Worm (Caenorhabditis elegans): ENCODE results near the gene slc-46A.

Gene slc-46A

ce11 chrIV:5288932-5289331 is 30.1 kb upstream of the slc-46A start:
- no peak for TF ChIP-seq nhr-77 (tag; optimal IDR thresholded peaks at IDR 0.05)
- TF ChIP-seq ztf-11 (tag; optimal IDR thresholded peaks at IDR 0.05): no peak
- peak; percentile 37 for TF ChIP-seq nhr-71 (tag; optimal IDR thresholded peaks at IDR 0.05)
- no peak for TF ChIP-seq hlh-17 (GFP tag; optimal IDR thresholded peaks at IDR 0.05; ENCODE audit: borderline replicate concordance)
- TF ChIP-seq efl-3 (GFP tag; optimal IDR thresholded peaks at IDR 0.05): no peak
- TF ChIP-seq Y116A8C.19 (tag; optimal IDR thresholded peaks at IDR 0.05; ENCODE audit: borderline replicate concordance): no peak
- TF ChIP-seq rnt-1 (tag; optimal IDR thresholded peaks at IDR 0.05): no peak
- no peak for TF ChIP-seq tlp-1 (tag; optimal IDR thresholded peaks at IDR 0.05)
- TF ChIP-seq nhr-84 (tag; optimal IDR thresholded peaks at IDR 0.05): no peak
- no peak for TF ChIP-seq aly-2 (tag; optimal IDR thresholded peaks at IDR 0.05)
- no peak for TF ChIP-seq hlh-4 (tag; optimal IDR thresholded peaks at IDR 0.05)
- TF ChIP-seq unc-98 (GFP tag; IDR thresholded peaks at IDR 0.05): no peak
- TF ChIP-seq sptf-1 (tag; optimal IDR thresholded peaks at IDR 0.05): no peak
- no peak for TF ChIP-seq nhr-11 (tag; optimal IDR thresholded peaks at IDR 0.05)
- TF ChIP-seq alr-1 (tag; optimal IDR thresholded peaks at IDR 0.05; ENCODE audit: borderline replicate concordance): no peak
- TF ChIP-seq pax-3 (tag; optimal IDR thresholded peaks at IDR 0.05): no peak
- TF ChIP-seq fkh-8 (tag; optimal IDR thresholded peaks at IDR 0.05): peak; percentile 76
- no peak for TF ChIP-seq irx-1 (tag; optimal IDR thresholded peaks at IDR 0.05)
- TF ChIP-seq dsc-1 (tag; optimal IDR thresholded peaks at IDR 0.05): peak; percentile 43
- TF ChIP-seq pag-3 (tag; optimal IDR thresholded peaks at IDR 0.05; ENCODE audit: borderline replicate concordance, insufficient read depth): no peak
- TF ChIP-seq snu-23 (GFP tag; optimal IDR thresholded peaks at IDR 0.05): no peak
- TF ChIP-seq sox-4 (tag; optimal IDR thresholded peaks at IDR 0.05): peak; percentile 55
- TF ChIP-seq C34B4.2 (tag; optimal IDR thresholded peaks at IDR 0.05): no peak
- TF ChIP-seq fkh-10 (GFP tag; optimal IDR thresholded peaks at IDR 0.05): no peak
- no peak for TF ChIP-seq ceh-63 (GFP tag; optimal IDR thresholded peaks at IDR 0.05)
- TF ChIP-seq aha-1 (tag; optimal IDR thresholded peaks at IDR 0.05): no peak
- TF ChIP-seq egl-13 (tag; optimal IDR thresholded peaks at IDR 0.05): no peak
- TF ChIP-seq nhr-47 (tag; optimal IDR thresholded peaks at IDR 0.05): peak; percentile 38
- no peak for TF ChIP-seq elt-3 (tag; optimal IDR thresholded peaks at IDR 0.05)
- TF ChIP-seq ets-5 (GFP tag; IDR thresholded peaks at IDR 0.05): no peak
- TF ChIP-seq nhr-237 (tag; optimal IDR thresholded peaks at IDR 0.05): no peak
- TF ChIP-seq xbp-1 (tag; optimal IDR thresholded peaks at IDR 0.05): no peak
- no peak for TF ChIP-seq mep-1 (tag; optimal IDR thresholded peaks at IDR 0.05)
- TF ChIP-seq zip-4 (GFP tag; optimal IDR thresholded peaks at IDR 0.05): no peak
- TF ChIP-seq hpl-2 (GFP tag; optimal IDR thresholded peaks at IDR 0.05): no peak
- no peak for TF ChIP-seq mab-9 (GFP tag; IDR thresholded peaks at IDR 0.05)
- TF ChIP-seq unc-30 (tag; optimal IDR thresholded peaks at IDR 0.05): no peak
- no peak for TF ChIP-seq mef-2 (tag; optimal IDR thresholded peaks at IDR 0.05)
- TF ChIP-seq nhr-12 (tag; optimal IDR thresholded peaks at IDR 0.05): no peak
- TF ChIP-seq fkh-4 (tag; optimal IDR thresholded peaks at IDR 0.05; ENCODE audit: borderline replicate concordance): no peak
- no peak for TF ChIP-seq ceh-82 (tag; optimal IDR thresholded peaks at IDR 0.05)
- no peak for TF ChIP-seq vab-15 (tag; optimal IDR thresholded peaks at IDR 0.05)

ce11 chrIV:5290547-5290946 is 28.5 kb upstream of the slc-46A start, which contains the start of gene nlp-47:
TSS of gene nlp-47 (plus strand) at chrIV:5290847.
- TF ChIP-seq dsc-1 (tag; optimal IDR thresholded peaks at IDR 0.05) (peak; percentile 62), Y116A8C.19 (tag; optimal IDR thresholded peaks at IDR 0.05; ENCODE audit: borderline replicate concordance) (no peak), nhr-47 (tag; optimal IDR thresholded peaks at IDR 0.05) (no peak), nhr-20 (tag; optimal IDR thresholded peaks at IDR 0.05) (no peak)

All from whole organism, L1 larva.